Fruit fly (Drosophila melanogaster) S2 (cell line): ENCODE results near the gene Uch.

ENCODE experiments used
- CG8478 ChIP-seq: fragments of >200 bp; optimal IDR thresholded peaks from 2 replicates; lab custom pipeline; 2018
- CTCF ChIP-seq, 2 experiments: fragments of >200 bp; optimal IDR thresholded peaks; 2 replicates each; lab custom pipeline; 2018

Uch gene

DNA sequence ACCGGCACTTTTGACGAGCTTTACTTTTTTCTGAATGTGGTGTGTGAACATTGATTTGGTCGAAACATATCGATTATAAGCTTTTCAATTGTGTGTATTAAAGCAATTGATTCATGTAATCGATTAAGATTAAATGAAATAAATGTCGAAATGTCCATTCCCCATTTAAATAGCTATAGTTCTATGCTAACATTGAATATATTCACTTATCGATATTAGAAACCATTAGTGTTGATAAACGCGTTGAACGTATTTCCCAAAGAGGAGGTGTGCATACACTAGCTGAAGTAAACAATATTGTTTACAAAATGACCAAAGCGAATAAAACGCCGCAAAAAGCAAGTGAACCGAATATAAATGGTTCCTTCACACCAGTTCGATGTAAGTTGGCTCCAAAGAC, at the start of gene Uch, which contains the start of gene CG34174:
Gene Uch (minus strand): TSS at position 208 of the 400 bp plus-strand sequence.
Gene CG34174 (plus strand): TSS at position 263 of the 400 bp plus-strand sequence.
- no peak for TF ChIP-seq CTCF (optimal IDR thresholded peaks at IDR 0.05; lab: Kevin White, UChicago)
- TF ChIP-seq CG8478 (lab: Kevin White, UChicago) = no peak

DNA sequence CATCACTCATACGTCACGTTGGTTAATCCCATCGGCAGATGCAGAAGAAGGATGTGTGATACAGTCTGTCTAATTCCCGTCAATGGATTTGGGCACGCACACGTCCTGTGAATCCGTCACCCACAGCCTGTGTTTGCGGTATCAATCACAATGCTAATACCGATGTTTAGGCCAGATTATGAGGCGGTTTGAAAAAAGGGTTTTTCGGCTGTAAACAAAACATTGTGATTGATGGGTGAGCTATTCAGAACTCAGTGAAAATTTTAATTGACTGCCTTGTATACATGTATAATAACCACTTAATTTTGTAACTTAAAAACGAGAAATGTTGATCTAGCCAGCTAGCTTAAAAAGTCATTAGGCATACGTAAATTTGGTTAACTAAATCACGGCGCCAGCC, 49.1 kb upstream of the Uch start, which contains the start of gene CG4270:
Gene CG4270 (plus strand): TSS at position 301 of the 400 bp plus-strand sequence.
- no peak for TF ChIP-seq CG8478 (lab: Kevin White, UChicago)

DNA sequence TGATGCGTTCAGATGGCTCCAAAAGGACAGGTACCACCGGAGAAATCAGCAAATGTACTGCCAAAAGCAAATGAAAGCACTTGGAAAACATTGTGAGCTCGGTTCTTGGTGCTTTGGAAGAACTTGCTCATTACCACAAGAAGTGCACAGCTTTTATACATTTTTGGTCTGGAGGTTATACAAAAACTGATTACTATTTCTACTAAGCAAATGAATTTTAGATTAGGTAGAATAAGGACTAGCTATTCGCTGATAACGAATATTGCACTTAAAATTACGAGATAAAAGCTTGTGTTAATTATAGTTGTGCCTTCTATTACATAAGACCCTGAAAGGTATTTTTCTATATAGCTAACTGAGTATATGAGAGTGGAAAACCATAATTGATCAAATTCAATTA, 40.9 kb upstream of the Uch start, which contains the start of gene Send1:
Gene Send1 (minus strand): TSS at position 101 of the 400 bp plus-strand sequence.
- TF ChIP-seq CG8478 (lab: Kevin White, UChicago) (no peak), CTCF (optimal IDR thresholded peaks at IDR 0.05; lab: Kevin White, UChicago) (no peak)

DNA sequence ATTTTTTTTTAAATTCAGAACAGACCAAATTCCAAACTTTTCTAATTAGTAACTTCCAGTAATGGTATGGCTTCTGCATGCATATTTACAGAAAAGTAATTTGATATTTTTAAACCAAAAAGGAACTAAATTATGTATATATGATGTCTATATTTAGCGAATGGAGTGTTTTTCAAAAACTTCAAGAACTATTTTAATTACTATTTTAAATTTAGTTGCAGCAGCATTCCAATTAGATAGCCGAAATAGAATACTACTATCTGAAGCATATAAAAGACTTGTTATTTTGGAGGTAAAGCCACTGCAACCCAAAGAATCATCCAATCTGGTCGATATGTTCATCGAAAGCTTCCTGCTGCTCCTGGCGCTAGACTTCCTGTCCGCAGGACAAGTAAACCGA, 38.7 kb upstream of the Uch start, which contains the start of gene CG17234:
Gene CG17234 (plus strand): TSS at position 301 of the 400 bp plus-strand sequence.
- TF ChIP-seq CTCF (optimal IDR thresholded peaks at IDR 0.05; lab: Kevin White, UChicago) (no peak), CG8478 (lab: Kevin White, UChicago) (no peak)

DNA sequence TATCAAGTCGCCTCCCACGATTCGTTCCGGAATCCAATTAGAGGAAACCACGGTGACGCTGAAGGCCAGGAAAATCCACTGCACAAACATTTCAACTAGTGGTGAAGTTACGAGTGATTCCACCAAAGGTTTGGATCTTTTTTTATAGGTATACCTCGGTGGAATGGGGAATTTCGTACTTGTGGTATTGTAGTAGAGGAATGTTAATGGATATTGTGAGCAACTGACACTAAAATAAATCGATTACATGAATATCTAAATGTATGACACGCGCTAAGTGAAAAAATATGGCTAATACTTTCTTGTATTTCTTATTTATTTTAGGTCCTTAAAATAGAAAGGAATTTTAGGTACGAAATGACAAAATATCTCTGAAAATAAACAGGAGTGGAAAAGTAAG, 38.2 kb upstream of the Uch start, which contains the start of gene CG17239:
Gene CG17239 (minus strand): TSS at position 101 of the 400 bp plus-strand sequence.
- TF ChIP-seq CG8478 (lab: Kevin White, UChicago) (no peak), CTCF (optimal IDR thresholded peaks at IDR 0.05; lab: Kevin White, UChicago) (no peak)

DNA sequence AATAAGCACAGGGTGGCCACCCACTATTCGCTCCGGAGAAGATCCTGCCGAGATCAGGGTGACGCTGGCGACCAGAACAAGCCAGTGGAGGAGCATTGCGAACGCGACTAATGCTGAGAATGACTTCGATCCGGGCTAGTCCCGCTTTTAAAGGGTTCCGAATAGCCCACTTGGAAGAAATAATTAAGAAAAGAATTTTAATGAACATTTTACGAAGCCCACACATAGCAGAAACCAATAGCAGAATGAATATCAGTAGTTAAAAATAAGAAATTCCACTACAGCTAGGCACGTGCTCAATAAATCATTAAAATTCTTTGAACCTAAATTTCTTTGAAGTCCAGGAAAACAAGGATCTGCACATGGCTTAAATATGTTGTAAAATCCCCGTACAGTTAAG, 37.2 kb upstream of the Uch start, which contains the start of gene Ser12:
Gene Ser12 (minus strand): TSS at position 101 of the 400 bp plus-strand sequence.
- TF ChIP-seq CG8478 (lab: Kevin White, UChicago) = no peak
- TF ChIP-seq CTCF (optimal IDR thresholded peaks at IDR 0.05; lab: Kevin White, UChicago) = no peak

DNA sequence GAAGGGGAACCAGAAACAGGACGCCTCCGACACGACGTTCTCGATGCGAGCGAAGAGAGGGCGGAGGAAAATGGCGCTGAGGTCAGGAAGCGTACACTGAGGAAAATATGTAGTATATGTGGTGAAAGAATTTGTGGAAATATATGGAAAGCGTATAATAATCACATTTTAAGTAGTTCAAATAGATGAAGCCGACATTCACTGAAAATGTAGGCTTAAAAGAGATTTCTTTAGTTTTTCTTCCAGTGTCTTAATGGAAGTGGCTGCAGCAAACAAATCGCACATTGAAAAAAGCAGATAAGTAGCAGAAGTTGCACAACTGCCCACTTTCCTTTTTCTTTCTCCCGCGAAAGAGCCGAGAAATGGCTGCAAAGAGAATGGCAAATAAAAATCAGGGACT, 35.6 kb upstream of the Uch start:
- TF ChIP-seq CTCF (optimal IDR thresholded peaks at IDR 0.05; lab: Kevin White, UChicago) = no peak
- TF ChIP-seq CG8478 (lab: Kevin White, UChicago) = no peak

DNA sequence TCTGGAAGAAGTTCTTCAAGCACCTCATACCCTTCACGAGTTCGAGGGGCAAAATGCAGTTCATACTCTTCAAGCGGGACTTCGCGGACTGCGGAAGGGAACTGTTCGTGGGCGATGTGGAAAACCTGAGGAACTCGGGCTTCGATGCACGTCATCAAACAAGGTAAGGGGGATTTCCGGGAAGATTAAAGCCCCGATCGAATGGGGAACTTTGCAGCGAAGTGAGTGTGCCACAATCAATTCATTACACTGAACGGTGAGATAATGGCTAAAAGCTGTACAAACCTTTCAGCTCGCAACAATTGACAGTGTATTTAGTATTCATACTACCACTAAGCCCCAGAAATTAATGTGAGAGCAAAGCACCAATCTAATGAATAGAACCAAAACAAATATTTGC, 28.8 kb upstream of the Uch start:
- TF ChIP-seq CTCF (optimal IDR thresholded peaks at IDR 0.05; lab: Kevin White, UChicago) = no peak
- no peak for TF ChIP-seq CG8478 (lab: Kevin White, UChicago)

DNA sequence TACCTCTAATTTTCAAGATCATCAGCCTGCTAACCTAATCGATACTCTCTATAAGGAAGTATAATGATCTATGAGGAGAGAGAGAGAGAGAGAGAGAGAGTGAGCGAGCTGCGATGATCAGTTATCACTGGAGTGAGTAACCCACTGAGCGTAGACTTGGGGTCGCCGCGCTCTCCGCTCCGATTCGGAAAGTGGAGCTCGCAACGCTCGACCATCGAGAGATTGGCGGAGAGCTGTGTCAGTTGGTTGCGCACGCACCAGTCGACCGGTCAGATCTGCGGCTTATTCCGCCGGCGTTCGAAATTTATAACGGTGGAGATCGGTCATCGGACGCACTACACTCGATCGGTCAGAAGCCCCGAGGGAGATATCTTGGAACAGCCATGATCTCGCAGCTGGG, 28.1 kb upstream of the Uch start, which contains the start of gene CG4267:
Gene CG4267 (plus strand): TSS at position 240 of the 400 bp plus-strand sequence.
- TF ChIP-seq CTCF (optimal IDR thresholded peaks at IDR 0.05; lab: Kevin White, UChicago) (no peak), CG8478 (lab: Kevin White, UChicago) (no peak)

DNA sequence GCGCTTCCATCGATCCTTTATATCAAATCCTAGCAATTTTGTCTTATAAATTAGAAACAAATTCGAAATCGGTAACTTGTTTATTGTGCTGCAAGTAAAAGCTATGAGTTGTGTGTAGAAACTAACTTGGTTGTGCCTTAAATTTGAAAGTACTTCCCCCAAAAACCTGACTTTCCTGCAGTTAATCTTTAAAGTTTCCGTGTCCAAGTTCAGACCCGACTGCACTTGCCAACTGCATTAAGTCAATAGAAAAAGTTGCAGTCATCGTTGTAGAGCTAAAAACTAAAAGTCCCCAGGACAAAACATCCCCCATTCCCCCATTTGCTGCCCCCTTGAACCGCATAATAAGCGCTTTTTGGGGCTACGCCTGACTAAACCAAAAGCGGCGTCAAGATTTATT, 26.5 kb upstream of the Uch start, which contains the start of gene Tengl1:
Gene Tengl1 (minus strand): TSS at position 101 of the 400 bp plus-strand sequence.
- TF ChIP-seq CG8478 (lab: Kevin White, UChicago) (no peak), CTCF (optimal IDR thresholded peaks at IDR 0.05; lab: Kevin White, UChicago) (no peak)

DNA sequence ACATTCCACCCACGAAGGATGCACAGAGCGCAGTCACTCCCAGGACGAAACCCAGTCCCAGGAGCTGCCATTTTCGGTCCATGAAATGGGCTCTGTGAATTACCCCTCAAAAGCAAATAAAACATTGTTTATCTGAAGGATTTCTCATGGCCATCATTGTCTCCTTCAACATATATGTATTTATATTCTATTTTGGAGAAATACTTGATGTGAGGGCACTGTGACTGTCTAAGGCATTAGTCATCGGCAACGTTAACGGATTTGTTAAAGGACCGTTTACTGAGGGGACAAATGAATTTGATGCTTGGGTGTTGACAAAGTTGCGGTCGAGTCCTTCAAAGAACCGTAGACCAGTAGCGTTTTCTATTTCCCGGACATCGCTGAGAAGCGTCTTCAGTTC, 25.3 kb upstream of the Uch start, which contains the start of gene Tengl2:
Gene Tengl2 (minus strand): TSS at position 101 of the 400 bp plus-strand sequence.
- no peak for TF ChIP-seq CTCF (optimal IDR thresholded peaks at IDR 0.05; lab: Kevin White, UChicago)

DNA sequence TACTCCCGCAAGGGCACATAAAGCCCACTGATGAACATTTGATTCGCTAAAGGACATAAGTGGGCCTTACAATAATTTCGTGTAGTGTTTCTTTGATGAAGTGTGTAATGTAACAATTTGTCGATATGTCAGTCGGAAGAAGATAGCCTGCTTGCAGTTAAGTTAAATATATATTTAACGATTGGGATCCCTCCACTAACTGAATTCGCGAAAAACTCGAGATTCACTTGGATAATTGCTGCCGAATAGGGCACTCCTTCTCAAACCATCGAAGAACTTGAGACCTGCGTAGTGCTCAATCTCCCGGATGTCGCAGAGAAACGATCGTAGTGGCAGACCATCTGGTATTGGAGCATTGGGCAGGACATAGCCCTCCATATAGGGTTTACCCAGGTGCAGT, 24.1 kb upstream of the Uch start, which contains the start of gene Tengl3:
Gene Tengl3 (minus strand): TSS at position 101 of the 400 bp plus-strand sequence.
- no peak for TF ChIP-seq CG8478 (lab: Kevin White, UChicago)
- TF ChIP-seq CTCF (optimal IDR thresholded peaks at IDR 0.05; lab: Kevin White, UChicago) = no peak

DNA sequence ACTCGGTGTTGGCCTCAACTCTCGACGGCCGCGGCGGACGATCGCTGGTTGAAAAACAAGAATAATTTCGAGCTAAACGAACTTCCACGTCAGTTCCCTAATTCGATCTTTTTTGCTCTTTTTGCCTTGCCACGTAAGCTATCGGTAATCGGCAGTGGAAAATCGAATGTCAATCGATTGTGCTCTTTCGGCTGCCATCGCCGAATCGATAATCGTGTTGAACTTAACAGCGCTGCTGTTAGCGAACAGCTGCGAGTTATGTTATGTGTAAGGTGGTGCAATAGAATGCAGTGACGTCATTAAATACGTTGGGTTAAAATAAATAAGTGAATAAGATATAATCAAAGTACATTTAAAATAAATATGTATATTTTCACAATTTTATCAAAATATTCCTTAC, 22.7 kb upstream of the Uch start, which contains the start of gene Sec24CD:
Gene Sec24CD (minus strand): TSS at position 123 of the 400 bp plus-strand sequence.
- TF ChIP-seq CTCF (optimal IDR thresholded peaks at IDR 0.05; lab: Kevin White, UChicago) (no peak), CG8478 (lab: Kevin White, UChicago) (no peak)

DNA sequence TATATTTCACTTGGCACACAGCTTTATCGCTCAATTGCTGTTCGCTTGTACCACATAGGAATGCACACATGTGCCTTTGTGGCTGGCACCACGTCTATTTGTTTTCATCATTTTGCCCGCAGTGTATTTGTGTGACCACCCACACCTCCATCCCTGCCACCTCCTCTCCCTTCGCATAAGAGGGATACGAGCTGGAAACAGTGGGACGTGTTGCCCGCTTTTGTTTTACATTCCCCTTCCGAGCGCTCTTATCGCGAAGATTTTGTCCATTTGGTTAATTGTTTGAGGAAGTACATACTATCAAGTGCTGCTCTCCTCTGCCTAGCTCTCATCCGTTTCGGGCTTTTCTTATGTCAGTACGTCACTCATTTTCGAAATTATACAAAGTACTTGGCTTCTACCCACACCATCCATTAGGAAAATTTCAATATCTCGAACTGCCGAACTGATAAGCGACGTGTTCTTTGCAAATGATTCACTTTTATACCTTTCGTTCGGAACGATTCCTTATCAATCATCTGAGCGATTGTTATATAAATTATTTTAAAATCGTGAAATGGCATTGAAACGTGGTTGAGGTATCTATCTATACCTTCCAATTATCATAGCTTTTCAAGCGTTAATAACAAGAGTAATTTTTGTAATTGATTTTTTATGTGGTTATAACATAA, 14.3 kb upstream of the Uch start:
- TF ChIP-seq CG8478 (lab: Kevin White, UChicago) = no peak
- TF ChIP-seq CTCF (optimal IDR thresholded peaks at IDR 0.05; lab: Kevin White, UChicago) = no peak

DNA sequence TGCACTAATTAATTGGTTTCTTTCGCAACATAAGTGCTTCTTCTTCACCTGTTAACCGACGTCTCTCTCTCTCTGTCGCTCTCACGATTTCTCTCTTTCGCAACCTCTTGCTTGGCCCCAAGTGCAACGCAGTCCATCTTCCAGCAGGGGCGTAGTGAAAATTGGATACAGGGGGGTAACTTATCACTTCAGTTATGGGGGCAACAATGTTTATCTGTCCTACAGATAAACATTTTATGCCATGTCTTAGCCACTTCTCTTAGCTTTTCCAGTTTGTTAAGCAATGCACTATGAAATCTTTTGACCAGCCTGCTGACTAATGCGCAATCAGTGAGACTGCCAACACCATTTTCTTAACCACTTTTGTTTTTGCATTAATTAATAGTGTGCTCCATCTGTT, 13.3 kb upstream of the Uch start:
- no peak for TF ChIP-seq CTCF (optimal IDR thresholded peaks at IDR 0.05; lab: Kevin White, UChicago)
- TF ChIP-seq CG8478 (lab: Kevin White, UChicago) = no peak
